Worm (Caenorhabditis elegans): Measurements from ENCODE around the gene oct-2.

DNA sequence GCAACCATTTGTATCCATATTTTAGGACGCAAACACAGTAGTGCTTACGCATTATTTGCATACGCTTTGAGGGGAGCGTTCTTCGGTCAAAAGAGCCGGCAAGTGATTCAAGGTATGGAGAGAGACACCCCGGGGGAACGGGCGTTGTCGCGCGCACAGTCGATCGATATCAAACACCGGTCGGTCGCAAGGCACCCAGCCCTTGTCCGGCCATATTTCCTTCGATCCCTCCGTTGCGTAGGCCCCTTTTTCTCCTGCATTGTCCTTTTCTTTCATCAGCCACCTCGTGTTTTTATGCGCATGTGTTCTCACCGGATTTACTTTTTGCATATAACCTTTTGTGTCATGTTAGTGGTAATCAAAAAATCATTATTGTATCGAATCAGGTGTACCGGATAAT is 19.7 kb downstream of the oct-2 start:
- no peak for TF ChIP-seq ceh-82 (tag; optimal IDR thresholded peaks at IDR 0.05)
- no peak for TF ChIP-seq ztf-7 (tag; optimal IDR thresholded peaks at IDR 0.05)
- TF ChIP-seq pha-4 (GFP tag; IDR thresholded peaks at IDR 0.05) = no peak
- no peak for TF ChIP-seq pha-4 (tag; optimal IDR thresholded peaks at IDR 0.05)
- TF ChIP-seq R02D3.7 (tag; optimal IDR thresholded peaks at IDR 0.05) = no peak
- TF ChIP-seq lin-15B (tag; optimal IDR thresholded peaks at IDR 0.05) = no peak
- no peak for TF ChIP-seq nhr-77 (tag; optimal IDR thresholded peaks at IDR 0.05)
- no peak for TF ChIP-seq nhr-25 (tag; optimal IDR thresholded peaks at IDR 0.05; ENCODE audit: borderline replicate concordance, insufficient read depth)
- no peak for TF ChIP-seq ceh-20 (GFP tag; IDR thresholded peaks at IDR 0.05)
- no peak for TF ChIP-seq snpc-4 (tag; optimal IDR thresholded peaks at IDR 0.05)
- TF ChIP-seq unc-62 (GFP tag; optimal IDR thresholded peaks at IDR 0.05 in 1 of 2) = no peak
- TF ChIP-seq unc-62 (tag; optimal IDR thresholded peaks at IDR 0.05) = no peak
- no peak for TF ChIP-seq rbr-2 (tag; optimal IDR thresholded peaks at IDR 0.05)
- no peak for TF ChIP-seq F49E8.2 (tag; optimal IDR thresholded peaks at IDR 0.05; ENCODE audit: borderline replicate concordance)
- TF ChIP-seq daf-8 (GFP tag; IDR thresholded peaks at IDR 0.05) = no peak
- no peak for TF ChIP-seq ama-1 (optimal IDR thresholded peaks at IDR 0.05)

Data from whole organism, L4 larva.